Fruit fly (Drosophila melanogaster) whole organism, embryonic: ENCODE data around the gene Pis.

ENCODE experiments used
- B-H2 ChIP-seq: fragments of 200-800 bp; sonication (Bioruptor generic); optimal IDR thresholded peaks from 2 replicates; lab custom pipeline; 2018; ENCODE audit warnings: missing biosample characterization, mild to moderate bottlenecking, missing genetic modification characterization
- BEAF-32 ChIP-seq: fragments of 200-800 bp; sonication (Bioruptor generic); optimal IDR thresholded peaks from 3 replicates; lab custom pipeline; 2017; ENCODE audit warnings: missing biosample characterization, missing genetic modification characterization, mild to moderate bottlenecking, moderate library complexity, missing genetic modification reagents
- CG10147 ChIP-seq: fragments of 200-800 bp; sonication (Bioruptor generic); optimal IDR thresholded peaks from 2 replicates; lab custom pipeline; 2019; ENCODE audit warnings: missing biosample characterization, mild to moderate bottlenecking, missing genetic modification characterization, moderate library complexity
- CG10431 ChIP-seq: fragments of 200-800 bp; sonication (Bioruptor generic); optimal IDR thresholded peaks from 3 replicates; lab custom pipeline; 2018; ENCODE audit warnings: missing biosample characterization, mild to moderate bottlenecking, missing genetic modification characterization
- CG11398 ChIP-seq: fragments of 200-800 bp; sonication (Bioruptor generic); optimal IDR thresholded peaks from 2 replicates; lab custom pipeline; 2016; ENCODE audit warnings: missing biosample characterization, missing genetic modification characterization
- CG13287 ChIP-seq: fragments of 200-800 bp; sonication (Bioruptor generic); IDR thresholded peaks from 2 replicates; pipeline ENCODE4 v1.3.6; 2022; ENCODE audit warnings: missing biosample characterization, missing genetic modification characterization; ENCODE audit not compliant: partially characterized antibody
- CG14965 ChIP-seq: fragments of 200-800 bp; sonication (Bioruptor generic); optimal IDR thresholded peaks from 2 replicates; lab custom pipeline; 2016; ENCODE audit warnings: missing biosample characterization, missing genetic modification characterization, borderline replicate concordance
- CG1529 ChIP-seq: fragments of 200-800 bp; sonication (Bioruptor generic); optimal IDR thresholded peaks from 3 replicates; lab custom pipeline; 2018; ENCODE audit warnings: missing biosample characterization, missing genetic modification characterization
- CG15514 ChIP-seq: fragments of 200-800 bp; sonication (Bioruptor generic); optimal IDR thresholded peaks from 3 replicates; lab custom pipeline; 2017; ENCODE audit warnings: missing biosample characterization, missing genetic modification characterization, mild to moderate bottlenecking, moderate library complexity, missing genetic modification reagents
- CG15696 ChIP-seq: fragments of 200-800 bp; sonication (Bioruptor generic); optimal IDR thresholded peaks from 2 replicates; lab custom pipeline; 2019; ENCODE audit warnings: missing biosample characterization, mild to moderate bottlenecking, missing genetic modification characterization, moderate library complexity
- CG1602 ChIP-seq: fragments of 200-800 bp; sonication (Bioruptor generic); optimal IDR thresholded peaks from 3 replicates; lab custom pipeline; 2016; ENCODE audit warnings: missing biosample characterization, missing genetic modification characterization
- CG17359 ChIP-seq: fragments of 200-800 bp; sonication (Bioruptor generic); optimal IDR thresholded peaks from 3 replicates; lab custom pipeline; 2018; ENCODE audit warnings: missing biosample characterization, mild to moderate bottlenecking, missing genetic modification characterization, moderate library complexity
- CG18011 ChIP-seq: fragments of 200-800 bp; sonication (Bioruptor generic); optimal IDR thresholded peaks from 2 replicates; lab custom pipeline; 2017; ENCODE audit warnings: missing biosample characterization, missing genetic modification characterization, mild to moderate bottlenecking, moderate library complexity, missing genotype
- CG2712 ChIP-seq: fragments of 200-800 bp; optimal IDR thresholded peaks from 3 replicates; lab custom pipeline; 2019; ENCODE audit warnings: missing biosample characterization, mild to moderate bottlenecking, missing genetic modification characterization, moderate library complexity
- CG31365 ChIP-seq: fragments of 200-800 bp; sonication (Bioruptor generic); optimal IDR thresholded peaks from 2 replicates; lab custom pipeline; 2018; ENCODE audit warnings: missing biosample characterization, mild to moderate bottlenecking, missing genetic modification characterization
- CG32772 ChIP-seq: fragments of 200-800 bp; sonication (Bioruptor generic); IDR thresholded peaks from 2 replicates; pipeline ENCODE4 v1.3.6; 2022; ENCODE audit warnings: missing biosample characterization, missing genetic modification characterization
- CG3407 ChIP-seq: fragments of 200-800 bp; sonication (Bioruptor generic); optimal IDR thresholded peaks from 2 replicates; lab custom pipeline; 2018; ENCODE audit warnings: missing biosample characterization, mild to moderate bottlenecking, missing genetic modification characterization
- CG34224 ChIP-seq: fragments of 200-800 bp; sonication (Bioruptor generic); IDR thresholded peaks from 3 replicates; pipeline ENCODE4 v1.3.6; 2022; ENCODE audit warnings: missing biosample characterization, missing genetic modification characterization; ENCODE audit not compliant: partially characterized antibody
- CG6689 ChIP-seq: fragments of 200-800 bp; sonication (Bioruptor generic); IDR thresholded peaks from 2 replicates; pipeline ENCODE4 v1.3.6; 2022; ENCODE audit warnings: missing biosample characterization, missing genetic modification characterization
- Dp ChIP-seq: fragments of 200-800 bp; sonication (Bioruptor generic); optimal IDR thresholded peaks from 2 replicates; lab custom pipeline; 2018; ENCODE audit warnings: missing biosample characterization, mild to moderate bottlenecking, missing genetic modification characterization, moderate library complexity
- Drgx ChIP-seq: fragments of 200-800 bp; sonication (Bioruptor generic); IDR thresholded peaks from 2 replicates; pipeline ENCODE4 v1.3.6; 2022; ENCODE audit warnings: missing biosample characterization, missing genetic modification characterization
- E2f1 ChIP-seq: fragments of 200-800 bp; sonication (Bioruptor generic); IDR thresholded peaks from 2 replicates; pipeline ENCODE4 v1.3.6; 2022; ENCODE audit warnings: missing biosample characterization, missing genetic modification characterization
- Eip74EF ChIP-seq, 2 experiments: fragments of 200-800 bp in 1 of 2; fragments of >200 bp in 1 of 2; sonication (Bioruptor generic) in 1 of 2; optimal IDR thresholded peaks; 2 replicates each; lab custom pipeline; 2017 to 2019; ENCODE audit warnings: missing biosample characterization in 2 of 2, missing genetic modification characterization in 2 of 2, mild to moderate bottlenecking in 1 of 2, moderate library complexity in 1 of 2
- Elba2 ChIP-seq: fragments of 200-800 bp; sonication (Bioruptor generic); optimal IDR thresholded peaks from 3 replicates; lab custom pipeline; 2016; ENCODE audit warnings: missing biosample characterization, missing genetic modification characterization
- Fer3 ChIP-seq: fragments of 200-800 bp; sonication (Bioruptor generic); optimal IDR thresholded peaks from 2 replicates; lab custom pipeline; 2018; ENCODE audit warnings: missing biosample characterization, mild to moderate bottlenecking, missing genetic modification characterization, moderate library complexity
- Hey ChIP-seq: fragments of 200-800 bp; sonication (Bioruptor generic); optimal IDR thresholded peaks from 3 replicates; lab custom pipeline; 2018; ENCODE audit warnings: missing biosample characterization, mild to moderate bottlenecking, missing genetic modification characterization
- Hmr ChIP-seq: fragments of 200-800 bp; sonication (Bioruptor generic); optimal IDR thresholded peaks from 3 replicates; lab custom pipeline; 2017; ENCODE audit warnings: mild to moderate bottlenecking, missing biosample characterization, missing genetic modification reagents, missing genetic modification characterization
- Hr3 ChIP-seq: fragments of 200-800 bp; sonication (Bioruptor generic); optimal IDR thresholded peaks from 3 replicates; lab custom pipeline; 2016; ENCODE audit warnings: missing biosample characterization, missing genetic modification characterization
- Jarid2 ChIP-seq: fragments of 200-800 bp; sonication (Bioruptor generic); optimal IDR thresholded peaks from 3 replicates; lab custom pipeline; 2017; ENCODE audit warnings: mild to moderate bottlenecking, missing biosample characterization, missing genetic modification reagents, missing genetic modification characterization
- Med ChIP-seq: fragments of 200-800 bp; sonication (Bioruptor generic); peaks from one replicate; lab custom pipeline; 2016; ENCODE audit warnings: missing biosample characterization, missing genetic modification characterization, mild to moderate bottlenecking, inconsistent platforms, moderate library complexity
- Tbp ChIP-seq: fragments of >200 bp; optimal IDR thresholded peaks from 2 replicates; lab custom pipeline; 2018; ENCODE audit warnings: missing biosample characterization, missing genetic modification characterization
- YL-1 ChIP-seq: fragments of 200-800 bp; sonication (Bioruptor generic); optimal IDR thresholded peaks from 3 replicates; lab custom pipeline; 2017; ENCODE audit warnings: missing biosample characterization, mild to moderate bottlenecking, missing genetic modification characterization
- az2 ChIP-seq: fragments of 200-800 bp; sonication (Bioruptor generic); optimal IDR thresholded peaks from 3 replicates; lab custom pipeline; 2016; ENCODE audit warnings: missing biosample characterization, missing genetic modification characterization
- cas ChIP-seq: fragments of 200-800 bp; sonication (Bioruptor generic); IDR thresholded peaks from 2 replicates; pipeline ENCODE4 v1.3.6; 2022; ENCODE audit warnings: missing biosample characterization, missing genetic modification characterization
- chif ChIP-seq, 2 experiments: fragments of 200-800 bp; sonication (Bioruptor generic); optimal IDR thresholded peaks; 3 replicates each; lab custom pipeline; 2016; ENCODE audit warnings: missing biosample characterization in 2 of 2, missing genetic modification characterization in 2 of 2
- corto ChIP-seq: fragments of 200-800 bp; sonication (Bioruptor generic); optimal IDR thresholded peaks from 2 replicates; lab custom pipeline; 2016; ENCODE audit warnings: missing biosample characterization, mild to moderate bottlenecking, missing genetic modification characterization, moderate library complexity
- da ChIP-seq: fragments of 200-800 bp; sonication (Bioruptor generic); optimal IDR thresholded peaks from 2 replicates; lab custom pipeline; 2016; ENCODE audit warnings: missing biosample characterization, missing genetic modification characterization
- esg ChIP-seq: fragments of 200-800 bp; sonication (Bioruptor generic); conservative IDR thresholded peaks from 2 replicates; pipeline ENCODE4 v1.3.6; 2022; ENCODE audit warnings: missing biosample characterization, missing genetic modification characterization
- ftz-f1 ChIP-seq: fragments of 200-800 bp; sonication (Bioruptor generic); optimal IDR thresholded peaks from 2 replicates; lab custom pipeline; 2016; ENCODE audit warnings: missing biosample characterization, missing genetic modification characterization
- grau ChIP-seq: fragments of 200-800 bp; optimal IDR thresholded peaks from 3 replicates; lab custom pipeline; 2019; ENCODE audit warnings: missing biosample characterization, mild to moderate bottlenecking, missing genetic modification characterization, moderate library complexity
- gt ChIP-seq: fragments of 200-800 bp; sonication (Bioruptor generic); IDR thresholded peaks from 2 replicates; pipeline ENCODE4 v1.3.6; 2022; ENCODE audit warnings: missing biosample characterization, missing genetic modification characterization
- hbn ChIP-seq: fragments of 200-800 bp; sonication (Bioruptor generic); IDR thresholded peaks from 2 replicates; pipeline ENCODE4 v1.3.6; 2022; ENCODE audit warnings: missing biosample characterization, missing genetic modification characterization; ENCODE audit not compliant: partially characterized antibody
- inv ChIP-seq: fragments of 200-800 bp; sonication (Bioruptor generic); IDR thresholded peaks from 2 replicates; pipeline ENCODE4 v1.3.6; 2022; ENCODE audit warnings: missing biosample characterization, missing genetic modification characterization; ENCODE audit not compliant: partially characterized antibody
- jigr1 ChIP-seq: fragments of 200-800 bp; sonication (Bioruptor generic); IDR thresholded peaks from 3 replicates; pipeline ENCODE4 v1.3.6; 2022; ENCODE audit warnings: missing biosample characterization, missing genetic modification characterization
- jing ChIP-seq: fragments of 200-800 bp; sonication (Bioruptor generic); optimal IDR thresholded peaks from 2 replicates; lab custom pipeline; 2018; ENCODE audit warnings: missing biosample characterization, mild to moderate bottlenecking, missing genetic modification characterization
- klu ChIP-seq: fragments of 200-800 bp; sonication (Bioruptor generic); IDR thresholded peaks from 2 replicates; pipeline ENCODE4 v1.3.6; 2022; ENCODE audit warnings: missing biosample characterization, missing genetic modification characterization
- sens ChIP-seq: fragments of 200-800 bp; sonication (Bioruptor generic); peaks from one replicate; lab custom pipeline; 2016; ENCODE audit warnings: missing biosample characterization, missing genetic modification characterization
- toy ChIP-seq: fragments of 200-800 bp; sonication (Bioruptor generic); IDR thresholded peaks from 2 replicates; pipeline ENCODE4 v1.3.6; 2022; ENCODE audit warnings: missing biosample characterization, missing genetic modification characterization
- zen ChIP-seq: fragments of 200-800 bp; sonication (Bioruptor generic); optimal IDR thresholded peaks from 3 replicates; lab custom pipeline; 2018; ENCODE audit warnings: missing biosample characterization, mild to moderate bottlenecking, missing genetic modification characterization, moderate library complexity
- zfh1 ChIP-seq: fragments of 200-800 bp; sonication (Bioruptor generic); IDR thresholded peaks from 3 replicates; pipeline ENCODE4 v1.3.6; 2022; ENCODE audit warnings: missing biosample characterization, missing genetic modification characterization

Pis gene

dm6 chrX:15733995-15734394 is 30.4 kb upstream of the Pis start, which contains the start of the genes CG12379 and MagR (continued):
- peak; percentile 27 for TF ChIP-seq CG17359
- peak; percentile 91 for TF ChIP-seq Med (GFP tag; lab: Kevin White, UChicago)
- no peak for TF ChIP-seq CG3407 (GFP tag; lab: Kevin White, UChicago)
- TF ChIP-seq hbn (GFP tag; lab: Robert Waterston, UW), result peak; percentile 66
- peak; percentile 8 for TF ChIP-seq Elba2 (GFP tag; lab: Kevin White, UChicago)
- peak; percentile 78 for TF ChIP-seq CG13287 (GFP tag; lab: Robert Waterston, UW)
- TF ChIP-seq Hey, result no peak
- TF ChIP-seq CG11398 (GFP tag; lab: Kevin White, UChicago), result peak; percentile 29
- no peak for TF ChIP-seq gt (GFP tag; lab: Robert Waterston, UW)
- TF ChIP-seq Hr3 (GFP tag; lab: Kevin White, UChicago), result peak; percentile 54
- TF ChIP-seq CG15514 (GFP tag; lab: Kevin White, UChicago), result peak; percentile 58
- no peak for TF ChIP-seq jigr1 (GFP tag; lab: Robert Waterston, UW)
- TF ChIP-seq Dp (GFP tag; lab: Kevin White, UChicago), result peak; percentile 36
- peak; percentile 53; the same call in 1 of the 2 replicates for TF ChIP-seq CG32772
- peak; percentile 67 for TF ChIP-seq CG2712 (tag; lab: Kevin White, UChicago)
- no peak for TF ChIP-seq Eip74EF (GFP tag; optimal IDR thresholded peaks at IDR 0.05; lab: Kevin White, UChicago)
- no peak for TF ChIP-seq jing (GFP tag; lab: Kevin White, UChicago)
- TF ChIP-seq Jarid2, result no peak
- TF ChIP-seq CG10147, result peak; percentile 69
- peak; percentile 32; the same call in 1 of the 2 replicates for TF ChIP-seq E2f1 (GFP tag; lab: Robert Waterston, UW)
- TF ChIP-seq CG14965 (GFP tag; lab: Kevin White, UChicago), result no peak
- no peak for TF ChIP-seq Tbp (GFP tag; lab: Kevin White, UChicago)
- TF ChIP-seq zen (tag; lab: Kevin White, UChicago), result peak; percentile 50
- no peak for TF ChIP-seq cas
- peak; percentile 20 for TF ChIP-seq YL-1
- peak; percentile 71 for TF ChIP-seq CG34224 (GFP tag; lab: Robert Waterston, UW)
- TF ChIP-seq Fer3, result peak; percentile 66
- TF ChIP-seq BEAF-32, result peak; percentile 91
- peak; percentile 70 for TF ChIP-seq grau (tag; lab: Kevin White, UChicago)
- no peak for TF ChIP-seq CG1529 (GFP tag; lab: Kevin White, UChicago)
- TF ChIP-seq CG10431 (GFP tag; lab: Kevin White, UChicago), result no peak
- peak; percentile 51; the same call in 1 of the 2 replicates for TF ChIP-seq esg
- peak; percentile 78 for TF ChIP-seq inv (GFP tag; lab: Robert Waterston, UW)
- TF ChIP-seq da, result no peak
- no peak for TF ChIP-seq Hmr (GFP tag; lab: Kevin White, UChicago)
- peak; percentile 25 for TF ChIP-seq CG18011
- peak; percentile 28; the same call in 1 of the 2 replicates for TF ChIP-seq CG6689 (GFP tag; lab: Robert Waterston, UW)
- TF ChIP-seq zfh1 (GFP tag; lab: Robert Waterston, UW), result 0 out of 3 replicates have a peak, but pooled peaks have one; percentile 6
- TF ChIP-seq Drgx, result no peak
- peak; percentile 93 for TF ChIP-seq sens (GFP tag; lab: Kevin White, UChicago)
- no peak for TF ChIP-seq toy (GFP tag; lab: Robert Waterston, UW)
- no peak for TF ChIP-seq ftz-f1 (GFP tag; lab: Kevin White, UChicago)
- no peak for TF ChIP-seq corto
- TF ChIP-seq klu, result peak; percentile 48; the same call in 1 of the 2 replicates
- peak; percentile 8 to 29 for TF ChIP-seq chif (GFP tag; optimal IDR thresholded peaks at IDR 0.05; lab: Kevin White, UChicago)
- TF ChIP-seq az2 (GFP tag; lab: Kevin White, UChicago), result peak; percentile 31
- TF ChIP-seq CG1602 (GFP tag; lab: Kevin White, UChicago), result peak; percentile 45
- peak; percentile 73 for TF ChIP-seq B-H2 (GFP tag; lab: Kevin White, UChicago)
- no peak for TF ChIP-seq CG31365
- peak; percentile 59 for TF ChIP-seq CG15696 (tag; lab: Kevin White, UChicago)
